Worm (Caenorhabditis elegans): Measurements from ENCODE around the gene trk-1.

Gene trk-1

ce11 chrX:8986452-8986851 lies 35.7 kb upstream of the trk-1 start (continued):
- TF ChIP-seq pqm-1 (tag; optimal IDR thresholded peaks at IDR 0.05) (no peak), lin-13 (GFP tag; optimal IDR thresholded peaks at IDR 0.05) (no peak), nhr-11 (tag; optimal IDR thresholded peaks at IDR 0.05) (no peak), lsy-2 (tag; optimal IDR thresholded peaks at IDR 0.05) (peak in 1 of 2 experiments; percentile 31), unc-62 (GFP tag; optimal IDR thresholded peaks at IDR 0.05) (no peak), tlp-1 (tag; optimal IDR thresholded peaks at IDR 0.05) (no peak), ceh-8 (GFP tag; optimal IDR thresholded peaks at IDR 0.05) (no peak), jun-1 (tag; optimal IDR thresholded peaks at IDR 0.05) (no peak), nhr-90 (tag; optimal IDR thresholded peaks at IDR 0.05; ENCODE audit: poor library complexity) (no peak), pag-3 (tag; optimal IDR thresholded peaks at IDR 0.05; ENCODE audit: borderline replicate concordance, insufficient read depth) (peak; percentile 98), tbx-2 (tag; optimal IDR thresholded peaks at IDR 0.05) (no peak), ces-1 (GFP tag; optimal IDR thresholded peaks at IDR 0.05) (no peak), nhr-20 (tag; optimal IDR thresholded peaks at IDR 0.05) (peak; percentile 54), elt-3 (tag; optimal IDR thresholded peaks at IDR 0.05) (no peak), unc-30 (tag; optimal IDR thresholded peaks at IDR 0.05) (no peak), rnt-1 (tag; optimal IDR thresholded peaks at IDR 0.05) (peak; percentile 51), Y116A8C.19 (tag; optimal IDR thresholded peaks at IDR 0.05; ENCODE audit: borderline replicate concordance) (no peak)

ce11 chrX:8980676-8981075 lies 29.9 kb upstream of the trk-1 start, which contains the start of gene nmur-1:
Gene nmur-1 (plus strand): TSS chrX:8980976.
- TF ChIP-seq lin-14 (GFP tag; optimal IDR thresholded peaks at IDR 0.05) (peak; percentile 14), nhr-28 (tag; optimal IDR thresholded peaks at IDR 0.05) (no peak), nhr-11 (tag; optimal IDR thresholded peaks at IDR 0.05) (no peak), lsy-2 (tag; optimal IDR thresholded peaks at IDR 0.05) (no peak), ceh-8 (GFP tag; optimal IDR thresholded peaks at IDR 0.05) (no peak)

- TF ChIP-seq skn-1 (tag; optimal IDR thresholded peaks at IDR 0.05), result peak; percentile 15
- TF ChIP-seq grh-1 (GFP tag; IDR thresholded peaks at IDR 0.05), result no peak
- no peak for TF ChIP-seq aha-1 (tag; optimal IDR thresholded peaks at IDR 0.05)
- peak in 1 of 2 experiments; percentile 11 for TF ChIP-seq lin-35 (GFP tag; optimal IDR thresholded peaks at IDR 0.05)
- TF ChIP-seq tbx-2 (tag; optimal IDR thresholded peaks at IDR 0.05), result peak; percentile 30
- no peak for TF ChIP-seq fkh-8 (tag; optimal IDR thresholded peaks at IDR 0.05)
- TF ChIP-seq aly-2 (tag; optimal IDR thresholded peaks at IDR 0.05), result no peak
- peak in 1 of 2 experiments; percentile 31 for TF ChIP-seq mdl-1 (tag; optimal IDR thresholded peaks at IDR 0.05)
- no peak for TF ChIP-seq blmp-1 (tag; optimal IDR thresholded peaks at IDR 0.05)
- TF ChIP-seq vab-15 (tag; optimal IDR thresholded peaks at IDR 0.05), result no peak
- TF ChIP-seq nhr-77 (tag; optimal IDR thresholded peaks at IDR 0.05), result no peak
- no peak for TF ChIP-seq nhr-84 (tag; optimal IDR thresholded peaks at IDR 0.05)
- TF ChIP-seq egl-13 (tag; optimal IDR thresholded peaks at IDR 0.05), result no peak
- peak; percentile 66 for TF ChIP-seq nhr-90 (tag; optimal IDR thresholded peaks at IDR 0.05; ENCODE audit: poor library complexity)
- no peak for TF ChIP-seq efl-3 (GFP tag; optimal IDR thresholded peaks at IDR 0.05)
- TF ChIP-seq nhr-11 (tag; optimal IDR thresholded peaks at IDR 0.05), result no peak
- TF ChIP-seq lin-14 (GFP tag; optimal IDR thresholded peaks at IDR 0.05), result peak; percentile 27
- no peak for TF ChIP-seq ets-5 (GFP tag; IDR thresholded peaks at IDR 0.05)
- TF ChIP-seq nhr-237 (tag; optimal IDR thresholded peaks at IDR 0.05), result no peak
- TF ChIP-seq zip-4 (GFP tag; optimal IDR thresholded peaks at IDR 0.05), result peak; percentile 9
- TF ChIP-seq unc-86 (tag; optimal IDR thresholded peaks at IDR 0.05), result no peak
- TF ChIP-seq alr-1 (tag; optimal IDR thresholded peaks at IDR 0.05; ENCODE audit: borderline replicate concordance), result no peak
- no peak for TF ChIP-seq egl-27 (tag; optimal IDR thresholded peaks at IDR 0.05)
- no peak for TF ChIP-seq F16B12.6 (tag; optimal IDR thresholded peaks at IDR 0.05)
- TF ChIP-seq nhr-28 (tag; optimal IDR thresholded peaks at IDR 0.05), result no peak
- TF ChIP-seq tlp-1 (tag; optimal IDR thresholded peaks at IDR 0.05), result no peak
- no peak for TF ChIP-seq unc-98 (GFP tag; IDR thresholded peaks at IDR 0.05)
- peak; percentile 49 for TF ChIP-seq swsn-7 (tag; optimal IDR thresholded peaks at IDR 0.05)
- TF ChIP-seq ama-1 (optimal IDR thresholded peaks at IDR 0.05), result no peak
- TF ChIP-seq sptf-1 (tag; optimal IDR thresholded peaks at IDR 0.05), result no peak
- TF ChIP-seq irx-1 (tag; optimal IDR thresholded peaks at IDR 0.05), result peak; percentile 9
- no peak for TF ChIP-seq ceh-63 (GFP tag; optimal IDR thresholded peaks at IDR 0.05)
- no peak for TF ChIP-seq lin-15B (tag; optimal IDR thresholded peaks at IDR 0.05)
- TF ChIP-seq nhr-76 (tag; optimal IDR thresholded peaks at IDR 0.05), result no peak
- no peak for TF ChIP-seq jun-1 (tag; optimal IDR thresholded peaks at IDR 0.05)
- no peak for TF ChIP-seq lin-13 (GFP tag; optimal IDR thresholded peaks at IDR 0.05)
- TF ChIP-seq xbp-1 (tag; optimal IDR thresholded peaks at IDR 0.05), result peak; percentile 45
- no peak for TF ChIP-seq ceh-8 (GFP tag; optimal IDR thresholded peaks at IDR 0.05)
- TF ChIP-seq nhr-85 (tag), result peak; percentile 77
These were observed 20.7 kb upstream of the trk-1 start for ce11 chrX:8971461-8971860.

Data from whole organism, L1 larva.